Worm (Caenorhabditis elegans): ENCODE results near the gene nol-56.

Gene nol-56

DNA sequence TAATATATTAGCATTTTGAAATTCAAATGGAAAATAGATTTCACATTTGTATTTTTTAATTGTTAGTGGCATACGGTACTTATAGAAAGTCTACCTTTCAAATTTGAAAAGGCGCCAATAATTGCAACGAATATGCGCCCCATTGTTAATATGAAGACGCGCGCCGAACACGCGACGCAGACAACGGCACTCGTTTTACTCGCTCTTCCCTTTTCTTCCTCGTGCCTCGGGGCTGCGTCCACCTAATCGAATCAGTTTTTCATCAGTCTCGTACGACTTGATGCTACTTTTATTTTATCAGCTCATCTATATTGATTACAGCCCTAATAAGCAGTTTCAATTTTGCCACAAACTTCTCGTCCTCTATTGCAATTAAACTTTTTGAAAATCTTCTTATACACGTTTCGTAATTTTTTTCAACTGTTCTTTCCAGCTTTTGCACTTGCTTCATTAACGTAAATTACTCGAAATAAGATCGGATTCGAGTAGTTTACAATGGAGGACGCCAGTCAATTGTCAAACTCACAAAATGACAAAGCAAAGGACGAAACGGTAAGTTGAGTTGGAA, 9.1 kb upstream of the nol-56 start, which contains the start of gene cash-1 (continued):
- peak; percentile 71 for TF ChIP-seq fkh-8 (tag; optimal IDR thresholded peaks at IDR 0.05)
- peak; percentile 72 to 84 for TF ChIP-seq efl-1 (optimal IDR thresholded peaks at IDR 0.05)
- TF ChIP-seq efl-1 (GFP tag; optimal IDR thresholded peaks at IDR 0.05 in 1 of 2), result peak; percentile 87 to 98
- no peak for TF ChIP-seq sox-4 (tag; optimal IDR thresholded peaks at IDR 0.05)
- no peak for TF ChIP-seq sptf-1 (tag; optimal IDR thresholded peaks at IDR 0.05)
- peak; percentile 72 for TF ChIP-seq snu-23 (GFP tag; optimal IDR thresholded peaks at IDR 0.05)
- TF ChIP-seq jun-1 (tag; optimal IDR thresholded peaks at IDR 0.05), result no peak
- TF ChIP-seq irx-1 (tag; optimal IDR thresholded peaks at IDR 0.05), result no peak
- TF ChIP-seq pqm-1 (tag; optimal IDR thresholded peaks at IDR 0.05), result no peak
- TF ChIP-seq dpl-1 (GFP tag; optimal IDR thresholded peaks at IDR 0.05), result peak; percentile 80 to 89 (median 83)
- no peak for TF ChIP-seq pag-3 (tag; optimal IDR thresholded peaks at IDR 0.05; ENCODE audit: borderline replicate concordance, insufficient read depth)
- peak; percentile 31 for TF ChIP-seq lir-3 (tag; optimal IDR thresholded peaks at IDR 0.05; ENCODE audit: poor library complexity)
- no peak for TF ChIP-seq C04F5.9 (tag; optimal IDR thresholded peaks at IDR 0.05)
- TF ChIP-seq swsn-7 (tag; optimal IDR thresholded peaks at IDR 0.05), result peak; percentile 61
- TF ChIP-seq nhr-90 (tag; optimal IDR thresholded peaks at IDR 0.05; ENCODE audit: poor library complexity), result peak; percentile 60
- peak; percentile 6 to 77 (median 18) for TF ChIP-seq ceh-82 (tag; optimal IDR thresholded peaks at IDR 0.05)
- peak; percentile 46 for TF ChIP-seq vab-15 (tag; optimal IDR thresholded peaks at IDR 0.05)
- TF ChIP-seq unc-130 (tag; optimal IDR thresholded peaks at IDR 0.05), result peak; percentile 68
- TF ChIP-seq unc-98 (GFP tag; IDR thresholded peaks at IDR 0.05), result no peak
- no peak for TF ChIP-seq sup-37 (GFP tag; optimal IDR thresholded peaks at IDR 0.05)
- peak; percentile 71 for TF ChIP-seq tbx-2 (tag; optimal IDR thresholded peaks at IDR 0.05)
- no peak for TF ChIP-seq efl-3 (GFP tag; optimal IDR thresholded peaks at IDR 0.05)
- no peak for TF ChIP-seq ceh-63 (GFP tag; optimal IDR thresholded peaks at IDR 0.05)
- TF ChIP-seq mef-2 (tag; optimal IDR thresholded peaks at IDR 0.05), result no peak
- TF ChIP-seq hpl-2 (GFP tag; optimal IDR thresholded peaks at IDR 0.05), result peak; percentile 14
- TF ChIP-seq ces-1 (GFP tag; optimal IDR thresholded peaks at IDR 0.05), result no peak
- TF ChIP-seq hlh-4 (tag; optimal IDR thresholded peaks at IDR 0.05), result no peak
- no peak for TF ChIP-seq ceh-90 (tag; optimal IDR thresholded peaks at IDR 0.05)
- peak; percentile 12 for TF ChIP-seq dsc-1 (tag; optimal IDR thresholded peaks at IDR 0.05)
- no peak for TF ChIP-seq nhr-76 (tag; optimal IDR thresholded peaks at IDR 0.05)
- TF ChIP-seq xbp-1 (tag; optimal IDR thresholded peaks at IDR 0.05), result peak; percentile 68
- peak; percentile 71 for TF ChIP-seq mep-1 (tag; optimal IDR thresholded peaks at IDR 0.05)

DNA sequence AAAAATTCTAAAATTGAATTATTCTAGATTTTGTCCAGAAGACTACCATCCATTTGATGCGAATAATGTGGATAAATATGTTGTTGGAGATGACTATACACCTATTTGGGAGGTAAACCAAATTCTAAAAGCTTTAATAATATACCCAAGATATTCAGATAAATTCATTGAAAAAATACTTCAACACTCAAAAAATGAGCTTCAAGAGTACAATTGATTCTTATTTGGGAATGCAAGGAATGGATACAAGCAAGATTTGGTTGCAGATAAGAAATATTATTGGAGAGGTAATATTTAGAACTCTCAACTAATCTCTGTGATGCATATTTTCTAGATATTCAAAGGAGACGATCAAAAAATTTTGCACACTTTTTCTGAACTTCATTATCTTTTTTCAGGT, 7.4 kb upstream of the nol-56 start:
- TF ChIP-seq pax-3 (tag; optimal IDR thresholded peaks at IDR 0.05) (no peak), unc-130 (tag; optimal IDR thresholded peaks at IDR 0.05) (no peak), elt-2 (tag; optimal IDR thresholded peaks at IDR 0.05) (no peak), F16B12.6 (tag; optimal IDR thresholded peaks at IDR 0.05) (no peak), sptf-1 (tag; optimal IDR thresholded peaks at IDR 0.05) (no peak), nhr-20 (tag; optimal IDR thresholded peaks at IDR 0.05) (no peak), nhr-12 (tag; optimal IDR thresholded peaks at IDR 0.05) (no peak)

DNA sequence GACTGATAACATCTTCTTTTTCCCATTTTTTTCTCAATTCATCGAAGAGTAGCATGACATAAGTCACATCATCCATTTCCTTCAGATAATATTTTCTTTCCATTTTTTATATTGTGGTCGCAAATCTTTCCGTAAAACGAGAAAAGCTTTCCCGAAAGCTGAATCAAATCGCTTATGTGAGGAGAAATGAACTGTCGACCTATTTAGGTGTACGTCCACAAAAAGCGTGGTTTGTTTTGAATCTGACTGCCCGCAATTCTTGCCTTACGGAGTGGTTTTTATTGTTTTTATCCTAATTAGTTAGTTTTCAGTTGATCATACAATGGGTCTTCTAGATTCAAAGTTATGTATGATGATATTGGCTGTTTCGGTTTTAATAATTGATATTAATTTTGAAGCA, 5.5 kb upstream of the nol-56 start, which contains the start of gene ttll-15:
TSS of gene ttll-15 (plus strand) at position 301 of the 400 bp plus-strand sequence.
- no peak for TF ChIP-seq lin-14 (GFP tag; optimal IDR thresholded peaks at IDR 0.05)
- TF ChIP-seq pax-3 (tag; optimal IDR thresholded peaks at IDR 0.05), result no peak
- peak; percentile 49 for TF ChIP-seq blmp-1 (tag; optimal IDR thresholded peaks at IDR 0.05)
- no peak for TF ChIP-seq zag-1 (tag; optimal IDR thresholded peaks at IDR 0.05)
- no peak for TF ChIP-seq isw-1 (GFP tag; IDR thresholded peaks at IDR 0.05)
